Worm (Caenorhabditis elegans) whole organism, early embryonic: ENCODE data around the gene Y56A3A.2.

Experiments
- B0310.2 ChIP-seq: sonication (generic microtip); optimal IDR thresholded peaks from 2 replicates; lab custom pipeline; 2016; ENCODE audit warnings: mild to moderate bottlenecking, missing genetic modification characterization, missing compliant biosample characterization
- ama-1 ChIP-seq: fragments of 150-350 bp; optimal IDR thresholded peaks from 2 replicates; lab custom pipeline; 2014
- ceh-13 ChIP-seq: fragments of 200-800 bp; sonication (Bioruptor generic); optimal IDR thresholded peaks from 2 replicates; lab custom pipeline; 2018; ENCODE audit warnings: mild to moderate bottlenecking, missing genetic modification characterization, missing compliant biosample characterization
- ceh-36 ChIP-seq: sonication (generic microtip); optimal IDR thresholded peaks from 2 replicates; lab custom pipeline; 2016; ENCODE audit warnings: missing genetic modification characterization, inconsistent platforms, missing compliant biosample characterization
- hmbx-1 ChIP-seq: sonication (generic microtip); optimal IDR thresholded peaks from 2 replicates; lab custom pipeline; 2016; ENCODE audit warnings: mild to moderate bottlenecking, missing genetic modification characterization, missing compliant biosample characterization
- hmg-4 ChIP-seq: fragments of 200-800 bp; sonication (Bioruptor generic); optimal IDR thresholded peaks from 2 replicates; lab custom pipeline; 2018; ENCODE audit warnings: mild to moderate bottlenecking, missing genetic modification characterization, missing compliant biosample characterization
- tbx-11 ChIP-seq: fragments of 200-800 bp; sonication (Bioruptor generic); IDR thresholded peaks from 2 replicates; pipeline ENCODE4 v1.3.6; 2022; ENCODE audit warnings: missing genetic modification characterization, missing compliant biosample characterization

DNA sequence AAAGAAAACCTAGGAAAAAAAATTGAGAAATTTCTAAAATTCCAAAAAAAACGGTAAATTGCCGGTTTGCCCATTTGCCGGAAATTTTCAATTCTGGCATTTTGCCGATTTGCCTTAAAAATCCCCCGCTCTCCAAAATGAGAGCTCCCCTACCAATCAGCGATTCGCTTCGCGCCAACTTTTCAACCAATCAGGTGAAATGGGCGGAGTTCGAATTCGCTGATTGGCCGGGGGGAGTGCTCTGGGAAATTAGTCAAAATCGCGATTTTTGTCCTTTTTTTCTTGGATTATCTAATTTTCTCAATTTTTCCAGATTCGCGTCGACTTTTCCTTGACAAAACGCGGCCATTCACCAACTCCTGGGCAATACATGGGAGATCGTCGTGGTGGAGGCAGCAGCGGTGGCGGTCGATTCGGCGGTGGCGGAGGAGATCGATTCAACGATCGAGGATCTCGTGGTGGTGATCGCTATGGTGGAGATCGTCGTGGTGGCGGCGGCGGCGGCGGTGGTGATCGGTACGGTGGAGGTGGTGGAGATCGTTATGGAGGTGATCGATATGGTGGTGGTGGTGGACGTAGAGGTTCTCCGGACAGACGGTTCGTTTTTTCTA lies 32.4 kb downstream of the Y56A3A.2 start:
- TF ChIP-seq hmbx-1 (no peak), hmg-4 (GFP tag; lab: Kevin White, UChicago) (no peak), ceh-36 (tag; lab: Kevin White, UChicago) (no peak), ceh-13 (no peak), ama-1 (no peak), B0310.2 (tag; lab: Kevin White, UChicago) (no peak), tbx-11 (GFP tag; lab: Robert Waterston, UW) (no peak)
